Fruit fly (Drosophila melanogaster): ENCODE results near the gene TTLL5.
A peak's percentile ranks its signal among the peaks of the same experiment; 100 is the strongest.
"Not testable (repeated sequence)": the region's sequence is repeated elsewhere in the genome, so short reads cannot be mapped to it uniquely, and the experiment has no call there.

TTLL5 gene

dm6 chr3R:25152342-25152741 lies 29.6 kb upstream of the TTLL5 start:
- TF ChIP-seq cic (GFP tag; optimal IDR thresholded peaks at IDR 0.05) (no peak), CG7101 (tag; optimal IDR thresholded peaks at IDR 0.05) (peak; percentile 11), kay (GFP tag; ENCODE audit: borderline replicate concordance) (peak; percentile 70)

DNA sequence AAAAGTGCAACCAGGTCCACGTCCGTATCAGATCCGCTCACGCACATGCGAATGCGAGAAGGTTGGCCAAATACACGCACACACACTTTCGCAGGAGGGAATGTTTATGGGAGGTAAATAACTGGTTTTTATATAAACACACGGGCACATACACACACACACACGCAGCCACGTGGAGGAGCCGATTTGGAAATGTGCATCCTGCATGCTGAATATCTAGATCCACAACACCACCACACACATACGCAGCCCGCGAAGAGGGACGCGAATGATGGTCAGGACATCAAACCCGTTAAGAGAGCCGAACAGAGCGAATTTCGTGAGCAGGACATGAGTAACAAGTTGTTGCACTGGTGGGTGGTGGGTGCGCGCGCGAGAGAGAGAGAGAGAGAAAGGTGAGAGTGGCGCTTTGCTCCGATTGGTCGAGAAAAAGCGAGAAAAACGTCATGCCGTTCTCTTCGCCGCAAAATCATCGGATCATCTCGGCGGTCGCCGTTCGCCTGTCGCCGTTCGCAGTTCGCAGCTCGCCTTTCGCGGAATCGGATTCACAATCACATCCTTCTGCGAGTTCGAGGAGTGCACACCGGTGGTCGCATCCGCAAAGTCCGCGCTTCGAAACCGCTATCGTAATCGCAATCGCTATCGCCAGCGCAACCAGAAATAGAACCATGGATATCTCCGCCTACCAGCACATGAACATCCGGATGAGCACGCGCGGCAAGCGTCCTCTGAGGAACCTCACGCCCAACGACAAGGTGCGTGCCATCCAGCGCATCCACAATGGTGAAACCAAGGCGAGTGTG lies 15.0 kb upstream of the TTLL5 start, which contains the start of gene danr:
TSS of gene danr (plus strand) at position 508 of the 803 bp plus-strand sequence.
- no peak for TF ChIP-seq bab1 (GFP tag; optimal IDR thresholded peaks at IDR 0.05)
- TF ChIP-seq Mnt (GFP tag; optimal IDR thresholded peaks at IDR 0.05) = peak; percentile 28

dm6 chr3R:25131042-25131441 lies 8.3 kb upstream of the TTLL5 start, which contains the start of gene Bili:
TSS of gene Bili (plus strand) at chr3R:25131306.
- TF ChIP-seq pad (GFP tag; optimal IDR thresholded peaks at IDR 0.05); CG7101 (tag; optimal IDR thresholded peaks at IDR 0.05); toe (GFP tag; optimal IDR thresholded peaks at IDR 0.05): not testable (repeated sequence)

- TF ChIP-seq tj (GFP tag; optimal IDR thresholded peaks at IDR 0.05) (no peak), kay (GFP tag; ENCODE audit: borderline replicate concordance) (peak; percentile 37), Hr96 (GFP tag; optimal IDR thresholded peaks at IDR 0.05) (peak; percentile 21), CG5204 (GFP tag; optimal IDR thresholded peaks at IDR 0.05) (peak; percentile 5), Mnt (GFP tag; optimal IDR thresholded peaks at IDR 0.05) (peak; percentile 43), cnc (optimal IDR thresholded peaks at IDR 0.05) (peak in 1 of 2 experiments; percentile 69), cic (GFP tag; optimal IDR thresholded peaks at IDR 0.05) (no peak), CG7101 (tag; optimal IDR thresholded peaks at IDR 0.05) (no peak), pad (GFP tag; optimal IDR thresholded peaks at IDR 0.05) (no peak), Clk (GFP tag; optimal IDR thresholded peaks at IDR 0.05) (no peak), CG1620 (GFP tag; optimal IDR thresholded peaks at IDR 0.05) (no peak), bab1 (GFP tag; optimal IDR thresholded peaks at IDR 0.05) (no peak), ovo (GFP tag; optimal IDR thresholded peaks at IDR 0.05) (no peak), Crg-1 (GFP tag; optimal IDR thresholded peaks at IDR 0.05) (no peak), toe (GFP tag; optimal IDR thresholded peaks at IDR 0.05) (peak; percentile 43), CG11617 (GFP tag; optimal IDR thresholded peaks at IDR 0.05) (no peak), CG33017 (tag; optimal IDR thresholded peaks at IDR 0.05) (no peak), CG7045 (GFP tag; optimal IDR thresholded peaks at IDR 0.05) (no peak), CG12768 (GFP tag; optimal IDR thresholded peaks at IDR 0.05) (no peak), CG14711 (tag; optimal IDR thresholded peaks at IDR 0.05) (peak; percentile 1)
Observed at dm6 chr3R:25127231-25127689, 4.5 kb upstream of the TTLL5 start, which contains the start of the genes Mocs2A, Mocs2B and Clbn. TSS of gene Mocs2A (minus strand) at chr3R:25127359. TSS of gene Mocs2B (minus strand) at chr3R:25127359. TSS of gene Clbn (plus strand) at chr3R:25127502.

DNA sequence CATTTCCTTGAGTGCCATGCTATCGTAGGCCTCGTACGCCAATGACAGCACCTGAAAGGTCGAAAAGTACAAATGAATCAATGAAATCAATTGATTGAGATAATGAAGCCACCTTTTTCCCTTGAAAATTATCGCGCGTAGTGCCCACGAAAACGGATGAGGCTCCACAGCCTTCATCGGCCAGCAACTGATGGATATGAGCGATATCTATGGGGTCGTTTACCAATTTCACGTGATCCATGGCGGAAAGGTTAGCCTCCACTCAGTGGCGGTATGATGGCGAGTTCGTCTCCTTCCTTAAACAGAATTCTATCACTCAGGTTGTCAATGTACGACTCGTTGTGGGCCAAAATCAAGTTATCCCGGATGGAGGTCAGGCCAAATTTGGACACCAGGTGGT lies 4.1 kb upstream of the TTLL5 start:
- no peak for TF ChIP-seq tj (GFP tag; optimal IDR thresholded peaks at IDR 0.05)
- TF ChIP-seq CG14711 (tag; optimal IDR thresholded peaks at IDR 0.05) = no peak
- no peak for TF ChIP-seq CG7045 (GFP tag; optimal IDR thresholded peaks at IDR 0.05)
- TF ChIP-seq pad (GFP tag; optimal IDR thresholded peaks at IDR 0.05) = no peak
- no peak for TF ChIP-seq CG7101 (tag; optimal IDR thresholded peaks at IDR 0.05)

DNA sequence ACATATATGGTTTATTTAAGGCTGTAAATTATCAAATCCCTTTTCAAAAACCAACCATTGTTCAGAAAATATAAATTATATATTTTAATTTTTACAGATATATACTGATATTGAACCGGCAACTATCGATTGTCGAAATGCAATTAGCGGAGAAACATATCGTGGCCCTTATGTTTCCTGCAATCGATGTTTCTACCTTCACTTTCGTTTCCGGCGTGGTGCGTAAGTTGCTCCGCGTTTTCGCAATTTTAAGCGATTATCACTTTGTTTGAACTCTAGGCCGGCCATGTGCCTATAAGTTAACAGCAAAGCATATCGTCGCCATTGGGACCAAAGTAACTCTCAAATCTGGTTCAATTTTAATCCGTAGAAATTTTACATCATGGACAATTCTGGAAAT lies 542 bp upstream of the TTLL5 start, which contains the start of gene vig2:
TSS of gene vig2 (plus strand) at position 112 of the 400 bp plus-strand sequence.
- TF ChIP-seq ovo (GFP tag; optimal IDR thresholded peaks at IDR 0.05) (peak; percentile 37), pad (GFP tag; optimal IDR thresholded peaks at IDR 0.05) (peak; percentile 32), CG1620 (GFP tag; optimal IDR thresholded peaks at IDR 0.05) (peak; percentile 62), CG12768 (GFP tag; optimal IDR thresholded peaks at IDR 0.05) (peak; percentile 31), Hr96 (GFP tag; optimal IDR thresholded peaks at IDR 0.05) (peak; percentile 48), CG7045 (GFP tag; optimal IDR thresholded peaks at IDR 0.05) (peak; percentile 61), CG7101 (tag; optimal IDR thresholded peaks at IDR 0.05) (peak; percentile 47), CG33017 (tag; optimal IDR thresholded peaks at IDR 0.05) (peak; percentile 4), tj (GFP tag; optimal IDR thresholded peaks at IDR 0.05) (peak; percentile 7), Mnt (GFP tag; optimal IDR thresholded peaks at IDR 0.05) (peak; percentile 32), CG5204 (GFP tag; optimal IDR thresholded peaks at IDR 0.05) (peak; percentile 33), CG11617 (GFP tag; optimal IDR thresholded peaks at IDR 0.05) (peak; percentile 61), bab1 (GFP tag; optimal IDR thresholded peaks at IDR 0.05) (peak; percentile 14), Crg-1 (GFP tag; optimal IDR thresholded peaks at IDR 0.05) (peak; percentile 36)

DNA sequence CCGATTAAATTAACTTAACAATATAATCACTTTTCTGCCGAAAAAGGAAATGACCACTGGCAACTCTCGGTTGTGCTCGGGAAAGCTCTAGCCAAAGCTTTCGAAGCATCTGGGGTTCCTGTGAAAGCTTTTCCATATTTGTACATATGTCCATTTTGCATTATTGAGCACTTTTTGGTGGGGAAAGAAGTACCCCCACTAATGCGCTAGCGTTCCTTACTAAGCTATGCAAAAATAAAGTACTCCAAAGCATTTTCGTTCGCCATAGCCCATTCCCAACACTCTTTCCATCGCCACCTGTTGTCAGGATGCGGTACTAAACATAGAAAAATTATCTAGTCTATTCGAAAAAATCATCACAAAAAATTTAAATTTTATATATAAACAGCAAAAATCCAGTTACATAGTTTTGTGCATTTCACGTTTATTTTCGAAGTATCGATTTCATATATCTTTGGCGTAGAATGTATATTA lies 10.2 kb downstream of the TTLL5 start, which contains the start of gene Nepl16:
TSS of gene Nepl16 (minus strand) at position 51 of the 474 bp plus-strand sequence.
- TF ChIP-seq CG11617 (GFP tag; optimal IDR thresholded peaks at IDR 0.05) (no peak), Clk (GFP tag; optimal IDR thresholded peaks at IDR 0.05) (no peak), ovo (GFP tag; optimal IDR thresholded peaks at IDR 0.05) (no peak), CG12768 (GFP tag; optimal IDR thresholded peaks at IDR 0.05) (no peak), pad (GFP tag; optimal IDR thresholded peaks at IDR 0.05) (no peak), bab1 (GFP tag; optimal IDR thresholded peaks at IDR 0.05) (no peak), CG5204 (GFP tag; optimal IDR thresholded peaks at IDR 0.05) (no peak), CG7101 (tag; optimal IDR thresholded peaks at IDR 0.05) (no peak), Hr96 (GFP tag; optimal IDR thresholded peaks at IDR 0.05) (no peak)
